Fruit fly (Drosophila melanogaster): ENCODE results near the gene CG42587.

The CG42587 gene

DNA sequence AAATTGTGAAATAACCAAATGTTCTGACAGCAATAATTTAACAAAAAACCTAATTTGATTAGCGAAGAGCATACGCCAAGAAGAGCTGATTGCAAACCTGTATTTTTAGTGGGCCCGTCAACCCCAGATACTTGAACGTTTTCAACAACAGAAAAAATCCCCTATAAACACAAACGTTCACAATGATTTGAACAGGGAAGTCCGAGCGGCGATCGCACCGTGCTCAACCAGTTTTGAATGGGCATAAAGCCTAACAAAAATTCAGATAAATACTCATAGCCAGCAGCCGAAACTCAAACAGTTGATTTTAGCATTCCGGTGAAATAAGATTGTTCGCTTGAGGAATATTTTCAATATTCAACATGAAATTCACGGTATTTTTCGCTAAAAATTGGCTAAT is 31.5 kb downstream of the CG42587 start, which contains the start of gene CG34165 (continued):
- TF ChIP-seq danr (GFP tag; IDR thresholded peaks at IDR 0.05), result no peak
- no peak for TF ChIP-seq mld (GFP tag; IDR thresholded peaks at IDR 0.05; ENCODE audit: partially characterized antibody)
- peak; percentile 35 for TF ChIP-seq CG13894 (tag; optimal IDR thresholded peaks at IDR 0.05)
- no peak for TF ChIP-seq Drgx (GFP tag; IDR thresholded peaks at IDR 0.05)
- no peak for TF ChIP-seq zen (tag; optimal IDR thresholded peaks at IDR 0.05)
- TF ChIP-seq CG14965 (GFP tag; optimal IDR thresholded peaks at IDR 0.05; ENCODE audit: borderline replicate concordance), result no peak
- TF ChIP-seq Hmx (GFP tag; optimal IDR thresholded peaks at IDR 0.05), result no peak
- TF ChIP-seq tna (GFP tag; IDR thresholded peaks at IDR 0.05; ENCODE audit: partially characterized antibody), result no peak
- 0 out of 4 replicates have a peak, but pooled peaks have one; percentile 54 for TF ChIP-seq chinmo (GFP tag; IDR thresholded peaks at IDR 0.05; ENCODE audit: partially characterized antibody)
- TF ChIP-seq CG4820 (GFP tag; optimal IDR thresholded peaks at IDR 0.05), result no peak
- no peak for TF ChIP-seq Dbx (GFP tag; IDR thresholded peaks at IDR 0.05)
- TF ChIP-seq cad (GFP tag; optimal IDR thresholded peaks at IDR 0.05), result no peak
- no peak for TF ChIP-seq Sox102F (GFP tag; optimal IDR thresholded peaks at IDR 0.05)
- TF ChIP-seq sd (tag; optimal IDR thresholded peaks at IDR 0.05), result no peak
- TF ChIP-seq CG15696 (tag; optimal IDR thresholded peaks at IDR 0.05), result no peak
- TF ChIP-seq p53 (GFP tag; optimal IDR thresholded peaks at IDR 0.05), result no peak
- TF ChIP-seq al (GFP tag; IDR thresholded peaks at IDR 0.05), result no peak
- TF ChIP-seq her (GFP tag; optimal IDR thresholded peaks at IDR 0.05), result no peak
- no peak for TF ChIP-seq ssp (GFP tag; IDR thresholded peaks at IDR 0.05)
- TF ChIP-seq CG7928 (GFP tag; optimal IDR thresholded peaks at IDR 0.05), result no peak
- TF ChIP-seq CG11456 (GFP tag; IDR thresholded peaks at IDR 0.05), result no peak
- no peak for TF ChIP-seq Rx (GFP tag; IDR thresholded peaks at IDR 0.05)
- no peak for TF ChIP-seq CG32772 (GFP tag; IDR thresholded peaks at IDR 0.05)
- TF ChIP-seq CG2116 (GFP tag; optimal IDR thresholded peaks at IDR 0.05), result no peak
- peak; percentile 64; the same call in 1 of the 2 replicates for TF ChIP-seq Awh (GFP tag; IDR thresholded peaks at IDR 0.05)
- no peak for TF ChIP-seq gcm2 (GFP tag; optimal IDR thresholded peaks at IDR 0.05)
- TF ChIP-seq Vsx1 (GFP tag; optimal IDR thresholded peaks at IDR 0.05), result no peak
- TF ChIP-seq Atf3 (GFP tag; optimal IDR thresholded peaks at IDR 0.05), result no peak
- no peak for TF ChIP-seq CG6689 (GFP tag; IDR thresholded peaks at IDR 0.05)
- TF ChIP-seq twi (tag; optimal IDR thresholded peaks at IDR 0.05), result no peak

DNA sequence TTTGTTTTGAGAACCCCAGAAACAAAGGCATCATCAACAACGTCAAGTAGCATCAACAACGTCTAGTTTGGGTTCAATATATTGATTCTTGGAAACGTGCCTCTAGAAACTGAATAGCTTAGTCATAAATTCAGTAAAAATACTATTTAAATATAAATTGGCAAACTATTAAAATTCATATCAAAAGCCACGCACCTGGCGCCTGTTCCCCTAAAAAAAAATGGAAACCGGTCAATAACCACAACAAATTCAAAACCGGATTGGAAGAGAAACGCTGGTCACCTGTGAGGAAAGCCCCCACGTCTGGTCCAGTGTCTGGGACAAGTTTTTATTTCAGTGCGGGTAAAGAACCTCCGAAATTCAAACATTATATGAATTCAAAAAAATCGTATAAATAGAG is 32.8 kb downstream of the CG42587 start, which contains the start of gene CG15282:
TSS of gene CG15282 (plus strand) at position 227 of the 400 bp plus-strand sequence.
- no peak for TF ChIP-seq bbx (GFP tag; IDR thresholded peaks at IDR 0.05; ENCODE audit: partially characterized antibody)
- TF ChIP-seq Med (GFP tag), result peak; percentile 24
- no peak for TF ChIP-seq CG3847 (GFP tag; IDR thresholded peaks at IDR 0.05)
- TF ChIP-seq CG10565 (GFP tag; optimal IDR thresholded peaks at IDR 0.05), result no peak
- TF ChIP-seq zf30C (GFP tag; optimal IDR thresholded peaks at IDR 0.05), result no peak
- TF ChIP-seq Poxn (GFP tag; IDR thresholded peaks at IDR 0.05), result no peak
- TF ChIP-seq disco-r (GFP tag; optimal IDR thresholded peaks at IDR 0.05), result no peak
- no peak for TF ChIP-seq Ssrp (tag; optimal IDR thresholded peaks at IDR 0.05)
- no peak for TF ChIP-seq Sox102F (GFP tag; optimal IDR thresholded peaks at IDR 0.05)
- TF ChIP-seq CG34376 (GFP tag; optimal IDR thresholded peaks at IDR 0.05), result no peak
- TF ChIP-seq Fer3 (tag; optimal IDR thresholded peaks at IDR 0.05), result no peak
- TF ChIP-seq chinmo (GFP tag; IDR thresholded peaks at IDR 0.05; ENCODE audit: partially characterized antibody), result 0 out of 4 replicates have a peak, but pooled peaks have one; percentile 30
- peak; percentile 6 for TF ChIP-seq cwo (GFP tag; optimal IDR thresholded peaks at IDR 0.05)
- TF ChIP-seq CG9727 (GFP tag; optimal IDR thresholded peaks at IDR 0.05), result no peak
- no peak for TF ChIP-seq CG10321 (GFP tag; IDR thresholded peaks at IDR 0.05)
- no peak for TF ChIP-seq ind (GFP tag; optimal IDR thresholded peaks at IDR 0.05)
- no peak for TF ChIP-seq Dek (tag; optimal IDR thresholded peaks at IDR 0.05)
- no peak for TF ChIP-seq sr (GFP tag; IDR thresholded peaks at IDR 0.05)
- TF ChIP-seq gem (tag; optimal IDR thresholded peaks at IDR 0.05), result no peak
- no peak for TF ChIP-seq prd (optimal IDR thresholded peaks at IDR 0.05)
- no peak for TF ChIP-seq prd (GFP tag; IDR thresholded peaks at IDR 0.05)
- no peak for TF ChIP-seq HLH3B (GFP tag; IDR thresholded peaks at IDR 0.05)
- TF ChIP-seq CG16863 (GFP tag; optimal IDR thresholded peaks at IDR 0.05), result no peak
- no peak for TF ChIP-seq Gug (GFP tag; IDR thresholded peaks at IDR 0.05)
- no peak for TF ChIP-seq E2f1 (GFP tag; IDR thresholded peaks at IDR 0.05)

Data from whole organism, embryonic.